Worm (Caenorhabditis elegans) whole organism, L2 larva: ENCODE results near the gene sri-60.
"Not testable (repeated sequence)": the region's sequence is repeated elsewhere in the genome, so short reads cannot be mapped to it uniquely, and the experiment has no call there.

Source experiments
- F13H6.1 ChIP-seq: sonication (generic microtip); optimal IDR thresholded peaks from 2 replicates; lab custom pipeline; 2016; ENCODE audit warnings: missing genetic modification characterization, missing compliant biosample characterization
- Y55F3AM.14 ChIP-seq: fragments of 200-800 bp; sonication (Bioruptor generic); optimal IDR thresholded peaks from 2 replicates; lab custom pipeline; 2018; ENCODE audit warnings: mild to moderate bottlenecking, missing genetic modification characterization, missing compliant biosample characterization
- alr-1 ChIP-seq: fragments of 150-350 bp; optimal IDR thresholded peaks from 2 replicates; lab custom pipeline; 2014; ENCODE audit warnings: missing biosample characterization, missing genetic modification characterization
- aly-2 ChIP-seq: fragments of 150-350 bp; optimal IDR thresholded peaks from 2 replicates; lab custom pipeline; 2014; ENCODE audit warnings: missing biosample characterization, missing genetic modification characterization
- blmp-1 ChIP-seq: sonication (generic microtip); optimal IDR thresholded peaks from 2 replicates; lab custom pipeline; 2017; ENCODE audit warnings: missing genetic modification characterization, mild to moderate bottlenecking, missing compliant biosample characterization, antibody characterized with exemption, moderate library complexity; ENCODE audit not compliant: insufficient read depth
- ceh-16 ChIP-seq: fragments of 150-350 bp; optimal IDR thresholded peaks from 2 replicates; lab custom pipeline; 2014; ENCODE audit warnings: missing biosample characterization, missing genetic modification characterization
- ceh-82 ChIP-seq: fragments of 150-350 bp; optimal IDR thresholded peaks from 2 replicates; lab custom pipeline; 2014; ENCODE audit warnings: missing biosample characterization, missing genetic modification characterization
- crh-2 ChIP-seq: sonication (generic microtip); optimal IDR thresholded peaks from 2 replicates; lab custom pipeline; 2017; ENCODE audit warnings: missing biosample characterization, missing genetic modification characterization
- elt-1 ChIP-seq: fragments of 150-350 bp; optimal IDR thresholded peaks from 2 replicates; lab custom pipeline; 2014; ENCODE audit warnings: missing biosample characterization, missing genetic modification characterization
- lin-11 ChIP-seq: fragments of 150-350 bp; sonication (generic microtip); optimal IDR thresholded peaks from 2 replicates; lab custom pipeline; 2014; ENCODE audit warnings: missing biosample characterization, missing genetic modification characterization, inconsistent platforms, mixed read lengths
- lin-13 ChIP-seq: fragments of 150-350 bp; optimal IDR thresholded peaks from 2 replicates; lab custom pipeline; 2014; ENCODE audit warnings: missing biosample characterization, missing genetic modification reagents, missing genetic modification characterization
- mab-5 ChIP-seq: fragments of 150-350 bp; optimal IDR thresholded peaks from 2 replicates; lab custom pipeline; 2014; ENCODE audit warnings: missing biosample characterization, missing genetic modification characterization
- mdl-1 ChIP-seq, 2 experiments: fragments of 150-350 bp in 1 of 2; sonication (generic microtip) in 1 of 2; optimal IDR thresholded peaks; 2 replicates each; lab custom pipeline; 2017; ENCODE audit warnings: missing biosample characterization in 2 of 2, missing genetic modification characterization in 2 of 2
- nhr-10 ChIP-seq: sonication (generic microtip); optimal IDR thresholded peaks from 2 replicates; lab custom pipeline; 2017; ENCODE audit warnings: missing biosample characterization, missing genetic modification characterization
- nhr-11 ChIP-seq: fragments of 150-350 bp; optimal IDR thresholded peaks from 2 replicates; lab custom pipeline; 2014; ENCODE audit warnings: missing biosample characterization, missing genetic modification characterization
- nhr-21 ChIP-seq: fragments of 150-350 bp; optimal IDR thresholded peaks from 2 replicates; lab custom pipeline; 2014; ENCODE audit warnings: missing biosample characterization, missing genetic modification characterization
- nhr-23 ChIP-seq: fragments of 150-350 bp; optimal IDR thresholded peaks from 2 replicates; lab custom pipeline; 2014; ENCODE audit warnings: missing biosample characterization, missing genetic modification reagents, missing genetic modification characterization
- nhr-77 ChIP-seq: fragments of 150-350 bp; optimal IDR thresholded peaks from 2 replicates; lab custom pipeline; 2014; ENCODE audit warnings: missing biosample characterization, missing genetic modification characterization
- peb-1 ChIP-seq: fragments of 150-350 bp; optimal IDR thresholded peaks from 2 replicates; lab custom pipeline; 2014; ENCODE audit warnings: missing biosample characterization, missing genetic modification characterization
- sem-4 ChIP-seq: fragments of 150-350 bp; optimal IDR thresholded peaks from 2 replicates; lab custom pipeline; 2014; ENCODE audit warnings: missing biosample characterization, missing genetic modification reagents, missing genetic modification characterization
- skn-1 ChIP-seq: sonication (generic microtip); optimal IDR thresholded peaks from 2 replicates; lab custom pipeline; 2017; ENCODE audit warnings: missing biosample characterization, missing genetic modification characterization
- sma-3 ChIP-seq: sonication (generic microtip); optimal IDR thresholded peaks from 2 replicates; lab custom pipeline; 2016; ENCODE audit warnings: missing genetic modification reagents, missing genetic modification characterization, missing compliant biosample characterization
- sma-9 ChIP-seq, 2 experiments: fragments of 150-350 bp in 1 of 2; sonication (generic microtip) in 1 of 2; optimal IDR thresholded peaks; 2 replicates each; lab custom pipeline; 2014 to 2016; ENCODE audit warnings: missing genetic modification characterization in 2 of 2, mild to moderate bottlenecking in 1 of 2, missing biosample characterization in 1 of 2, missing compliant biosample characterization in 1 of 2, missing genetic modification reagents in 1 of 2, moderate library complexity in 1 of 2
- snpc-4 ChIP-seq: fragments of 150-350 bp; optimal IDR thresholded peaks from 2 replicates; lab custom pipeline; 2014; ENCODE audit warnings: missing biosample characterization, missing genetic modification characterization
- unc-55 ChIP-seq: fragments of 150-350 bp; sonication (generic microtip); optimal IDR thresholded peaks from 3 replicates; lab custom pipeline; 2014; ENCODE audit warnings: missing biosample characterization, missing genetic modification reagents, missing genetic modification characterization
- ztf-1 ChIP-seq: fragments of 200-800 bp; sonication (Bioruptor generic); conservative IDR thresholded peaks from 2 replicates; pipeline ENCODE4 v1.3.6; 2022; ENCODE audit warnings: missing genetic modification characterization, missing compliant biosample characterization

sri-60 gene

DNA sequence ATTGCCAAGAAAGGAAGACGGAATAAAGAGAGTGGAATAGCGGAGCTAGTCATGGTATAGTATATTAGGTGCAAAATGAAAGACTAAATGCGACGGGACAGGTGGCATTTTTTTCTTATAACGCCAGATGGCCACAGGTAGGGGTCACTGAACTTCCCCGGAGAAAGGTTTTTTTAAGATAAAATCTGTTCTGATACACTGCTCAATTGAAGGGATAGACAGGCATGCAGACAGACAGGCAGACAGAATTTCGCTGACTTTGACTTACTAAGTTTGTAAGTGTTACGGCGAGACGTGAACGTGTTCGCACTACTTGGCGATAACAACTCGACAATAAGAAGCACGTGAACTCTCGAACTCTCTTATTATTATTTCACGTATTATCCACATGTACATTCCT is 29.1 kb downstream of the sri-60 start, which contains the start of the genes F22E5.20 and F22E5.1:
Gene F22E5.20 (minus strand): TSS at position 101 of the 400 bp plus-strand sequence.
Gene F22E5.1 (plus strand): TSS at position 242 of the 400 bp plus-strand sequence.
- not testable (repeated sequence) for TF ChIP-seq ceh-16, skn-1, alr-1 (tag; lab: Kevin White, UChicago)

DNA sequence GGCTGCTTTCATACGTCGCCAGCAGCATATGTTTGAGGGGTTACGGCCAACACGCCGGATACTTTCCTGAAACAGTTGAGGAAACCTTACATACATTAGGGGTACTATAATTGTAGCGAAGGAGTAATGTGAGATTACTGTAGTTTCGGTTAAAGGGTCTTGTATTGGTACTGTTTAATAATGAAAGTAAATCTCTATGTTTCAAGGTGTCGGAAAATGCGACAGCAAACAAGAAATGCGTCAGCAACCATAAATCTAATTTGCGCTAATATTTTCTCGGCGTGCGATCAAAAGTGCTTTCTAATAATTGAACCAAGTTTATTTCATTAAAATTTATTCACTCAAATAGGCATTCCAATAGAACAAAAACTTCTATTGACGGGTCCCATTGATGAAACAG is 30.3 kb downstream of the sri-60 start, which contains the start of gene sri-57:
Gene sri-57 (minus strand): TSS at position 101 of the 400 bp plus-strand sequence.
- TF ChIP-seq lin-13 (GFP tag; lab: Kevin White, UChicago); mab-5 (tag; lab: Kevin White, UChicago); F13H6.1: not testable (repeated sequence)

DNA sequence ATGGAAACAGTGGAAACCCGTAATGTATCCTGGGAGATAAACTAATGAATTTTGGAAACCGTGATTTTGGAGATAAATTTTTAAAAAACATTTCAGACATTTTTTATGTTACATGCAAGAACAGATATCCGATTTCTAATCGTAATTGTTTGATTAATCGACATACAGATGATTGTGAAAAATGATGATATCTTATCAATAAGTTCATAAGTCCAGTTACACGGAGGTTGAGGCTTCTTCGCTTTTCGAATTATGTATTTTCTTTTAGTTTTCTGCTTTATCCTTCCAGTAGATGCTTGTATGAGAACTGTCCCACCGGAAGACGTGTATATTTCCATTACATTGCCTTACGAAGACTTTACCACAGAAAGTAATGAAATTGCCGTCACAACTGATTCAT is 37.1 kb downstream of the sri-60 start, which contains the start of gene F22E5.22:
Gene F22E5.22 (plus strand): TSS at position 301 of the 400 bp plus-strand sequence.
- TF ChIP-seq blmp-1 (tag; lab: Kevin White, UChicago) (no peak), snpc-4 (no peak), ztf-1 (GFP tag; lab: Robert Waterston, UW) (no peak), mdl-1 (tag; optimal IDR thresholded peaks at IDR 0.05; lab: Kevin White, UChicago) (no peak), nhr-11 (tag; lab: Kevin White, UChicago) (no peak), nhr-10 (tag; lab: Kevin White, UChicago) (no peak), lin-11 (tag; lab: Kevin White, UChicago) (no peak), ceh-82 (tag; lab: Kevin White, UChicago) (no peak)

DNA sequence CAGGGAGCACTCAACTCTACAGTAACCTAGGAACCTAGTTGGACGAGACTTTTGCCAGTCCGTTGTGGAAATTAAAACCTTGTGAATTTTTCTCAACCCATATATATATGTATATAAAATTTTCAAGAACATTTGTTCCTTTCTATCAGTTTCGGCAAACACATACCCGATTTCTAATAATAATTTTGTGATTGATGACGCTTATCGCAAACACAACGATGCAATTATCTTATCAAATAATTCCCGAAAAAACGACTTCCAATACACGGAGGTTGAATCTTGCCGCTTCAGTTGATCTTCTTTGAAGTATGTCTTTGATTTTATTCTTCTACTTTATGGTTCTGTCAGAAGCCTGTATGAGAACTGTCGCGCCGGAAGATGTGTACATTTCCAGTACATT is 37.6 kb downstream of the sri-60 start, which contains the start of gene F22E5.2:
Gene F22E5.2 (plus strand): TSS at position 301 of the 400 bp plus-strand sequence.
- TF ChIP-seq nhr-77; aly-2 (tag; lab: Kevin White, UChicago); ceh-82 (tag; lab: Kevin White, UChicago): not testable (repeated sequence)

DNA sequence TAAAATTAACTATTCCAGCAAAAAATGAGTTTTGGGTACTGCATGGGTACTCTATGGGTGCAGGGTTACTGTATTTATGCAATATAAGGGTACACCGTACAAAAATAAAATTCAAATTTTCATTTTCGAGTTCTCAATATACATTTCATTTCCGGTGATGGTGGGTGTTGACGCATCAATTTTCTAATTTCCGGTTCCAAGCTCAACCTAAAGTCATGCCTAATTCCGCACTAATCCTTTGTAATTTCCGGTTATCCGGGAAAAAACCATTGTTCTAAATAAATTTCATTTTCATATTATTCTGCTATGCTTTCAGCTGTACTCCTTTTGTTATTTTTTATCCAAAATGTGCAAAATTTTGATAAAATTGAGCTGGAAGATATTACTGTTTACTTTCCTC is 43.3 kb downstream of the sri-60 start, which contains the start of gene gcy-21:
Gene gcy-21 (plus strand): TSS at position 301 of the 400 bp plus-strand sequence.
- no peak for TF ChIP-seq unc-55 (GFP tag; lab: Kevin White, UChicago)
- no peak for TF ChIP-seq sem-4 (tag; lab: Kevin White, UChicago)
- no peak for TF ChIP-seq lin-11 (tag; lab: Kevin White, UChicago)
- no peak for TF ChIP-seq nhr-21
- no peak for TF ChIP-seq Y55F3AM.14
- TF ChIP-seq sma-9 (GFP tag; optimal IDR thresholded peaks at IDR 0.05; lab: Kevin White, UChicago): no peak
- no peak for TF ChIP-seq sma-9 (tag; optimal IDR thresholded peaks at IDR 0.05; lab: Kevin White, UChicago)
- no peak for TF ChIP-seq aly-2 (tag; lab: Kevin White, UChicago)
- no peak for TF ChIP-seq crh-2 (tag; lab: Kevin White, UChicago)
- no peak for TF ChIP-seq sma-3 (GFP tag; lab: Kevin White, UChicago)
- TF ChIP-seq elt-1 (tag; lab: Kevin White, UChicago): no peak
- no peak for TF ChIP-seq nhr-23 (tag; lab: Kevin White, UChicago)

DNA sequence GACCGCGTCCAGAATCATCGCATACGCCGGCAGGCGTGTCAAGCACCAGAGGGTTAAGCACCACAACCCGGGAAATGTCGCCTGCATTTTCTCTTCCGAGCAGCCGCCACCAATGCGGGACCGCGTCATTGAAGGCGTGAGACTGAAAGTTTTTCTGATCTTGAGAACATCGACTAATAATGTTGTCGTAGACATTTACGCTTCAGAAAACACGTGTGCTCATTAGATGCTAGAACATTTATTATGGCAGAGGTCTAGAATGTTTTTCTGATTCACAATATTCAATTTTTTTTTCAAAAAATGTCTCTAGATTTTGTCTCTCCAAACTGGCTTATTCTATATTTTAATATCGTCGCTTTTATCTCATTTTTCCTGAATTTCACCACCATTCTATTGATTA is 46.1 kb downstream of the sri-60 start, which contains the start of gene sri-47:
Gene sri-47 (plus strand): TSS at position 301 of the 400 bp plus-strand sequence.
- TF ChIP-seq aly-2 (tag; lab: Kevin White, UChicago): no peak
- no peak for TF ChIP-seq nhr-77
- no peak for TF ChIP-seq skn-1 (tag; lab: Kevin White, UChicago)
- no peak for TF ChIP-seq nhr-23 (tag; lab: Kevin White, UChicago)
- TF ChIP-seq peb-1 (tag; lab: Kevin White, UChicago): no peak
